Worm (Caenorhabditis elegans) whole organism, L4 larva: ENCODE data around the gene Y79H2A.4.

Source experiments
- ZK546.5 ChIP-seq, 2 experiments: sonication (generic microtip); optimal IDR thresholded peaks; 2 replicates each; lab custom pipeline; 2017; ENCODE audit warnings: missing biosample characterization in 2 of 2, missing genetic modification characterization in 2 of 2
- ceh-82 ChIP-seq: sonication (generic microtip); optimal IDR thresholded peaks from 2 replicates; lab custom pipeline; 2017; ENCODE audit warnings: missing biosample characterization, missing genetic modification characterization
- dmd-6 ChIP-seq: fragments of 200-800 bp; sonication (Bioruptor generic); IDR thresholded peaks from 2 replicates; pipeline ENCODE4 v1.3.6; 2022; ENCODE audit warnings: missing genetic modification reagents, missing genetic modification characterization, missing compliant biosample characterization
- dmd-8 ChIP-seq: fragments of 200-800 bp; sonication (Bioruptor generic); IDR thresholded peaks from 2 replicates; pipeline ENCODE4 v1.3.6; 2022; ENCODE audit warnings: missing genetic modification characterization, missing compliant biosample characterization
- lin-13 ChIP-seq: fragments of 150-350 bp; optimal IDR thresholded peaks from 2 replicates; lab custom pipeline; 2014; ENCODE audit warnings: missing biosample characterization, missing genetic modification reagents, missing genetic modification characterization
- mdt-29 ChIP-seq: fragments of 200-800 bp; sonication (Bioruptor generic); IDR thresholded peaks from 2 replicates; pipeline ENCODE4 v1.3.6; 2022; ENCODE audit warnings: missing genetic modification reagents, missing genetic modification characterization, missing compliant biosample characterization
- nhr-10 ChIP-seq: fragments of 150-350 bp; optimal IDR thresholded peaks from 2 replicates; lab custom pipeline; 2014; ENCODE audit warnings: missing biosample characterization, missing genetic modification characterization
- nhr-76 ChIP-seq: fragments of 150-350 bp; optimal IDR thresholded peaks from 2 replicates; lab custom pipeline; 2014; ENCODE audit warnings: missing biosample characterization, missing genetic modification characterization
- zip-2 ChIP-seq: fragments of 150-350 bp; optimal IDR thresholded peaks from 2 replicates; lab custom pipeline; 2014; ENCODE audit warnings: missing biosample characterization, missing genetic modification characterization

DNA sequence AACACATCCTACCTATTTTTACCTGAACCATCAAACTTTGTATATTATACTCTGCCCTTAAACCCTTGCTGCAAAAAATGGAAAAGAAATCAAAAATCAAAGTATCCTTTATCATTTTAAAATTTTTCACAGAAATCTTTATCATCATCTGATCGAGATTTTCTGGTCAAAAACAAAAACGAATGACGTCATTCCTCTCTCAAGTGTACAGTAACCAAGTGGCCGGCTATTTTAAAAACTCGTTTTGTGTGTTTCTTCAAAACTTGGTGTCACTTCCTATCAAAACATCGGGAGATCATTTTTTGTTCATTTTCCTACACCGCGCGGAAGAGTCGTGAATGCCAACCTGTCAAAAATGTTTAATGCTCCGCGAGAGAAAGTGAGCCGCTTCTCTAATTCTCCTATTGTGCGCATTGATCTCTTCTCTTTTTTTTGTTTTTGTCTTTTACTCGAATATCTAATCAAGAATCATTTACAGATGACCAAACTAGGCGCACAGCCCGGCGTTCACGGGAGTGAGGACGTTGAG is 21.0 kb upstream of the Y79H2A.4 start, which contains the start of gene brp-1:
- TF ChIP-seq dmd-8 (GFP tag; lab: Robert Waterston, UW) (no peak), mdt-29 (GFP tag; lab: Robert Waterston, UW) (no peak), ceh-82 (tag; lab: Kevin White, UChicago) (no peak), nhr-10 (tag; lab: Kevin White, UChicago) (no peak), zip-2 (tag; lab: Kevin White, UChicago) (no peak), nhr-76 (tag; lab: Kevin White, UChicago) (no peak), dmd-6 (0 out of 2 replicates have a peak, but pooled peaks have one; percentile 19), ZK546.5 (tag; optimal IDR thresholded peaks at IDR 0.05; lab: Kevin White, UChicago) (no peak), lin-13 (GFP tag; lab: Kevin White, UChicago) (no peak)
